Worm (Caenorhabditis elegans) whole organism, late embryonic: ENCODE data around the gene F23H12.10.

Source experiments
- elt-2 ChIP-seq: sonication (generic microtip); optimal IDR thresholded peaks from 2 replicates; lab custom pipeline; 2016; ENCODE audit warnings: missing genetic modification reagents, missing genetic modification characterization, missing compliant biosample characterization
- npax-4 ChIP-seq: sonication (generic microtip); optimal IDR thresholded peaks from 2 replicates; lab custom pipeline; 2016; ENCODE audit warnings: missing genetic modification characterization, missing compliant biosample characterization

DNA sequence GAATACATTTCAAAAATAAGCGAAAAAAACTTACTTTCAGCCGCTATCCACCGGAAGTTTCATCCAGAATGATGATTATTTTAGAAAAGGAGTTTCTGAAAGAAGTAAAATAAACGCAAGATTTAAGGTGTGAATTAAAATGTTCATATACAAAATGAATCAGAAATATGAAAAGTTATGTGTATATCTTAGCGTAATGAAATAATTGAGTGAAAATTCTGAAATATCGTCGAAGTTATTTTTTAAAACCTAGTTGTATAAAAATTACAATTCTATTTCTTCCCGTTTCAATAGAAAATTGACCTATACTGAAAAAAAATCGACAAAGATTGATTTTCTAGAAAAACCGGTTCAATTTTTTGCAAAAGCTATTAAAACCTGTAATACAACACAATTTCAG is 36.2 kb downstream of the F23H12.10 start, which contains the start of gene twk-13:
- no peak for TF ChIP-seq elt-2 (tag; lab: Kevin White, UChicago)
- TF ChIP-seq npax-4 (tag; lab: Kevin White, UChicago), result no peak
